Worm (Caenorhabditis elegans): ENCODE results near the gene F35E8.2.

ce11 chrV:15896671-15897070 is 8.8 kb upstream of the F35E8.2 start, which contains the start of gene nhr-213:
- TF ChIP-seq egl-18 (GFP tag; IDR thresholded peaks at IDR 0.05) (no peak), madf-10 (tag; optimal IDR thresholded peaks at IDR 0.05) (no peak), cebp-1 (GFP tag; IDR thresholded peaks at IDR 0.05) (no peak), cebp-1 (tag; optimal IDR thresholded peaks at IDR 0.05) (no peak), tlf-1 (GFP tag; optimal IDR thresholded peaks at IDR 0.05) (no peak), hrde-1 (tag; optimal IDR thresholded peaks at IDR 0.05; ENCODE audit: borderline replicate concordance) (no peak)

Measured in whole organism, young adult.